Fruit fly (Drosophila melanogaster): ENCODE measurements around the gene CG9257.

The CG9257 gene

dm6 chr2L:21104326-21104725 is 1.8 kb downstream of the CG9257 start, which contains the start of the genes CG46307 and Nhe2 (continued):
- TF ChIP-seq Bteb2 (GFP tag; optimal IDR thresholded peaks at IDR 0.05) = no peak
- TF ChIP-seq CG13624 (GFP tag; optimal IDR thresholded peaks at IDR 0.05) = no peak
- peak; percentile 4 for TF ChIP-seq Xbp1 (GFP tag; optimal IDR thresholded peaks at IDR 0.05)
- peak; percentile 76 for TF ChIP-seq Med (GFP tag)
- no peak for TF ChIP-seq Atf-2 (GFP tag; optimal IDR thresholded peaks at IDR 0.05)
- no peak for TF ChIP-seq al (GFP tag; IDR thresholded peaks at IDR 0.05)
- no peak for TF ChIP-seq ssp (GFP tag; IDR thresholded peaks at IDR 0.05)
- peak; percentile 5 for TF ChIP-seq nerfin-1 (tag; optimal IDR thresholded peaks at IDR 0.05)
- TF ChIP-seq CG31388 (GFP tag; optimal IDR thresholded peaks at IDR 0.05) = no peak
- no peak for TF ChIP-seq wor (GFP tag; IDR thresholded peaks at IDR 0.05)
- no peak for TF ChIP-seq pum (GFP tag; optimal IDR thresholded peaks at IDR 0.05)
- no peak for TF ChIP-seq CG16779 (GFP tag; IDR thresholded peaks at IDR 0.05)
- no peak for TF ChIP-seq CG11085 (GFP tag; IDR thresholded peaks at IDR 0.05)
- TF ChIP-seq gem (tag; optimal IDR thresholded peaks at IDR 0.05) = no peak
- TF ChIP-seq amos (GFP tag; IDR thresholded peaks at IDR 0.05; ENCODE audit: partially characterized antibody) = peak; percentile 38; the same call in 1 of the 2 replicates
- no peak for TF ChIP-seq sc (optimal IDR thresholded peaks at IDR 0.05)
- no peak for TF ChIP-seq sc (GFP tag; optimal IDR thresholded peaks at IDR 0.05)
- no peak for TF ChIP-seq dysf (GFP tag; IDR thresholded peaks at IDR 0.05)
- TF ChIP-seq Nf-YA (GFP tag; IDR thresholded peaks at IDR 0.05) = no peak
- TF ChIP-seq CG15696 (tag; optimal IDR thresholded peaks at IDR 0.05) = no peak
- TF ChIP-seq CG8765 (GFP tag; IDR thresholded peaks at IDR 0.05) = no peak
- TF ChIP-seq CG6854 (GFP tag; optimal IDR thresholded peaks at IDR 0.05) = no peak
- TF ChIP-seq CG1233 (GFP tag; optimal IDR thresholded peaks at IDR 0.05) = no peak
- TF ChIP-seq CG31441 (GFP tag; IDR thresholded peaks at IDR 0.05) = no peak
- peak; percentile 35 for TF ChIP-seq CG14710 (tag; optimal IDR thresholded peaks at IDR 0.05)
- TF ChIP-seq CG7372 (GFP tag; IDR thresholded peaks at IDR 0.05) = no peak
- no peak for TF ChIP-seq chif (GFP tag; optimal IDR thresholded peaks at IDR 0.05)
- TF ChIP-seq Dip2 (GFP tag; IDR thresholded peaks at IDR 0.05) = no peak
- no peak for TF ChIP-seq HmgZ (tag; optimal IDR thresholded peaks at IDR 0.05)
- peak; percentile 38 for TF ChIP-seq Sry-δ (GFP tag; optimal IDR thresholded peaks at IDR 0.05)
- no peak for TF ChIP-seq Hr51 (GFP tag; optimal IDR thresholded peaks at IDR 0.05)
- no peak for TF ChIP-seq corto (GFP tag; optimal IDR thresholded peaks at IDR 0.05)
- no peak for TF ChIP-seq cas (GFP tag; IDR thresholded peaks at IDR 0.05)
- TF ChIP-seq CG18764 (GFP tag; optimal IDR thresholded peaks at IDR 0.05) = no peak
- TF ChIP-seq Hmr (GFP tag; optimal IDR thresholded peaks at IDR 0.05) = peak; percentile 25

DNA sequence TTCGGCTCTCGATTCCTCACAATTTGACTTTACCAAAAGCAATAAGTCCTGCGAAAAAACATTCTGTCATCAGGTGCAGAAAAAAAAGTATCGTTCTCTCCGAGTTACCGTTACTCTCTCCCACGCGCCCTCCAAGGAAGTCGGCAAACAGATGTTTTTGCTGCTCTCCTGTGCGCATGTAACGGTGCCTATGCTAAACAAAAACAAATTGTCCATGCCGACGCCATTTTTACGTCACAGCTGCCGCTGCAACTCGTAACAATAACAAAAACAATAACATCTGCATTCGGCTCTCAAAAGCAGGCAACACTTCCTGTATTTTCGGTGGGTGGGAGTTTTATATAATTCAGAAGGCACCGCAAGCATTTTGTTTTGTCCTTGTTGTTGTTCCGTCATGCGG is 2.6 kb downstream of the CG9257 start:
- TF ChIP-seq tll (GFP tag; optimal IDR thresholded peaks at IDR 0.05) (peak in 1 of 2 experiments; percentile 61), Optix (GFP tag; IDR thresholded peaks at IDR 0.05) (no peak), CG8924 (tag; optimal IDR thresholded peaks at IDR 0.05) (peak; percentile 7), CG14441 (GFP tag; IDR thresholded peaks at IDR 0.05) (no peak), ewg (GFP tag; optimal IDR thresholded peaks at IDR 0.05) (peak; percentile 95), Ets65A (GFP tag) (peak; percentile 61), CG10274 (GFP tag; optimal IDR thresholded peaks at IDR 0.05) (no peak), chm (GFP tag; IDR thresholded peaks at IDR 0.05) (no peak), CG3995 (GFP tag; optimal IDR thresholded peaks at IDR 0.05) (no peak), CG8290 (GFP tag; optimal IDR thresholded peaks at IDR 0.05) (no peak), CG8290 (tag; optimal IDR thresholded peaks at IDR 0.05) (peak in 1 of 2 experiments; percentile 52), chinmo (GFP tag; IDR thresholded peaks at IDR 0.05; ENCODE audit: partially characterized antibody) (0 out of 4 replicates have a peak, but pooled peaks have one; percentile 18), tx (GFP tag; optimal IDR thresholded peaks at IDR 0.05) (no peak), amos (GFP tag; IDR thresholded peaks at IDR 0.05; ENCODE audit: partially characterized antibody) (0 out of 2 replicates have a peak, but pooled peaks have one; percentile 7), gfzf (GFP tag; optimal IDR thresholded peaks at IDR 0.05) (no peak), row (GFP tag; IDR thresholded peaks at IDR 0.05) (no peak), CG4360 (GFP tag; IDR thresholded peaks at IDR 0.05) (peak; percentile 75), emc (GFP tag; optimal IDR thresholded peaks at IDR 0.05) (no peak), Trl (optimal IDR thresholded peaks at IDR 0.05) (peak; percentile 19 to 20), Trl (GFP tag; optimal IDR thresholded peaks at IDR 0.05) (no peak), gem (tag; optimal IDR thresholded peaks at IDR 0.05) (no peak)

Measured in whole organism, embryonic.